Worm (Caenorhabditis elegans): ENCODE results near the gene sre-16.

The sre-16 gene

DNA sequence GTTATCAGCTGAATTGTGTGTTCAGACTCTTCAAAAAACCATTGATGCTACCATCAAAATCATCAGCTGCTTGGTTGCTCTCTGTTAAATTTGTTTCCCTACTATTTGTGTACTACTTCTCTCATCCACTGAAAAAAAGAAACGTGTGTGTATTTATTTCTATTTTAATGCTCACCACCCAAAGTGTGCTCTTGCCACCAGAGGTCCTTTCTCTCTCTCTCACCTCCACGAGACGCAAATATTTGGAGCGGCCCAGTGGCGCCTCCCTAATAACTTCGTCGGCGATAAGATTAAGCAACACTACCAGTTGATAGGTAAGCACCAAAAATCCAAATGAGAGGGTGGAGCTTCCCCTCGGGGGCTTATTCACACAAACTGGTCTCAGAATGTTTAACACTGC is 35.1 kb downstream of the sre-16 start:
- TF ChIP-seq nhr-2 (tag; optimal IDR thresholded peaks at IDR 0.05) (no peak), ceh-39 (tag; optimal IDR thresholded peaks at IDR 0.05) (no peak), lsy-2 (tag; optimal IDR thresholded peaks at IDR 0.05) (no peak), nhr-76 (tag; optimal IDR thresholded peaks at IDR 0.05) (no peak), nhr-28 (tag; optimal IDR thresholded peaks at IDR 0.05) (no peak), unc-120 (tag; optimal IDR thresholded peaks at IDR 0.05; ENCODE audit: poor library complexity, severe bottlenecking) (no peak), bed-3 (GFP tag; optimal IDR thresholded peaks at IDR 0.05) (no peak), blmp-1 (tag; optimal IDR thresholded peaks at IDR 0.05) (no peak), mls-2 (tag; optimal IDR thresholded peaks at IDR 0.05) (no peak)

DNA sequence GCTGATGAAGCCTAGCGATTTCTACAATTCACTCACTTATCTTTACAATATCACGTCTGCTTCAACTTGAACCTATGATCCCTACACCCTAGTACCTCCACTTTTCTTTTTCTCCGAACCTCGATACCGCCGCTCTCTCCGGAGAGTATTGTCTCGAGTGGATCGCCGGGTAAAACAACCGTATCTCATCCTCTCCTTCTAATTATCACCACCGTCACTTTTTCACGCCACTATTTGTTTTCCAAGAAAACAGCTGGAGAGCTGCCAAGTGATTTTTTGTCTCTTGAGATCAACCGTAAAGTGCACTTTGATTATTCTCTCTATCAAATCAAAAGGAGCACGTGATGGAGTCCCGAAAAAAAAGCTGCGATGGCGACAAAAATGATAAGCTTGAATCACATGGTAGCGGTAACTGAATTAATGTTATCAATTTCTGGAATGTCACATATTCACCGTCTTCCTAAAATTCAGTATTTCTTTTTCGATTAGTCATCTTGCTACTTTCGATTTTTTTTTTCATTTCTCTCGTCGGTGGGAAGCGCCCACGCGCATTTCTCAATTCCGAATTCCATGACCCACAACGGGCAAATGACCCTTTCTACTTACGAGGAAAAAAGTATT is 36.3 kb downstream of the sre-16 start:
- TF ChIP-seq mab-5 (tag; optimal IDR thresholded peaks at IDR 0.05), result no peak
- TF ChIP-seq nhr-76 (tag; optimal IDR thresholded peaks at IDR 0.05), result no peak
- no peak for TF ChIP-seq lin-13 (tag; optimal IDR thresholded peaks at IDR 0.05)
- no peak for TF ChIP-seq ces-1 (GFP tag; optimal IDR thresholded peaks at IDR 0.05)
- TF ChIP-seq ceh-39 (tag; optimal IDR thresholded peaks at IDR 0.05), result no peak
- no peak for TF ChIP-seq mep-1 (tag; optimal IDR thresholded peaks at IDR 0.05)
- no peak for TF ChIP-seq nhr-28 (tag; optimal IDR thresholded peaks at IDR 0.05)
- TF ChIP-seq lin-32 (GFP tag; optimal IDR thresholded peaks at IDR 0.05), result no peak
- TF ChIP-seq elt-1 (tag; optimal IDR thresholded peaks at IDR 0.05; ENCODE audit: borderline replicate concordance, insufficient read depth), result no peak
- TF ChIP-seq bed-3 (GFP tag; optimal IDR thresholded peaks at IDR 0.05), result no peak
- TF ChIP-seq cnd-1 (tag; optimal IDR thresholded peaks at IDR 0.05), result no peak
- no peak for TF ChIP-seq unc-39 (tag; optimal IDR thresholded peaks at IDR 0.05)
- TF ChIP-seq flh-1 (GFP tag; optimal IDR thresholded peaks at IDR 0.05), result no peak
- TF ChIP-seq hlh-1 (tag; optimal IDR thresholded peaks at IDR 0.05), result no peak
- TF ChIP-seq elt-3 (tag; optimal IDR thresholded peaks at IDR 0.05), result no peak
- no peak for TF ChIP-seq nhr-237 (tag; optimal IDR thresholded peaks at IDR 0.05)
- no peak for TF ChIP-seq M03D4.4 (tag; optimal IDR thresholded peaks at IDR 0.05)
- TF ChIP-seq mls-2 (tag; optimal IDR thresholded peaks at IDR 0.05), result no peak

DNA sequence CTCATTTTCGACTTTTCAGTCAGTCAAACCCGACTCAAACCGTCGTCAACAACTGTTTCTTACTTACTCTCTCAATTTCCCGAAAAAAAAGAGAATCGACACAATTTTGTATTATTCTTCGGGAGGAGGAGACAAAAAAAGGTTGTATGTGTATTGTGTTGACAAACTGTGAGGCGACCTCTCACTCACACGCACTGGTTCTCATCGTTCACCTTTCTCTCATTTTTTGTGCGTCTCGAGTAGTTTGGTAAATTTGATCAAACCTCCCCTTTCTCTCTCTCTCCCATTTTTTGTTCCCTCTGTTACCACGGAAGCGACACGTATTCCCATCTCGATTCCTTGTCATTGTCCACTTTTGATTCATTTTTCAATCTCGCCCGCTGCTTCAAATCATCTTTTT is 37.1 kb downstream of the sre-16 start:
- TF ChIP-seq sptf-1 (tag; optimal IDR thresholded peaks at IDR 0.05) (no peak), bed-3 (GFP tag; optimal IDR thresholded peaks at IDR 0.05) (no peak), cnd-1 (tag; optimal IDR thresholded peaks at IDR 0.05) (no peak), lin-32 (GFP tag; optimal IDR thresholded peaks at IDR 0.05) (no peak)

DNA sequence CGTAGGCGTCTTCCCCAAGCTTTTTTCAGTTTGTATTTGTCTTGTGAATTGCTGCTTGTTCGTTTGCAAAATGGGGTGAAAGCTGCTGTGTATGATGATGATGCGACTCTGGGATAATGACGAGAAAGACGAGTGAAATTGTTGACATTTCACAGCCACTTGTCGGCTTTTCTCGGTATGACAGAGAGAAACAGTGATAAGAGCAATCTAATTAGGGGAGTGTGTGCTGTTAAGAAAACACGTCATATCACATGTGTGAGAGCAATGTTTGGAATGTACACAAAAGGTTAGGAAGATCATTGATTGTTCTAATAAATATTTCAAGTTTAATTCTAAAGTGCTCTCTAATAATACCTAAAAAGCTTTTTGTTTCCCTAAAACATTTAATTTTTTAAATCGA is 38.2 kb downstream of the sre-16 start:
- TF ChIP-seq elt-3 (tag; optimal IDR thresholded peaks at IDR 0.05) (no peak), flh-1 (GFP tag; optimal IDR thresholded peaks at IDR 0.05) (no peak), ceh-83 (GFP tag; optimal IDR thresholded peaks at IDR 0.05) (no peak), zip-8 (tag; optimal IDR thresholded peaks at IDR 0.05) (no peak), sem-2 (GFP tag; optimal IDR thresholded peaks at IDR 0.05) (no peak), elt-1 (tag; optimal IDR thresholded peaks at IDR 0.05; ENCODE audit: borderline replicate concordance, insufficient read depth) (no peak), drap-1 (GFP tag; optimal IDR thresholded peaks at IDR 0.05) (no peak)

DNA sequence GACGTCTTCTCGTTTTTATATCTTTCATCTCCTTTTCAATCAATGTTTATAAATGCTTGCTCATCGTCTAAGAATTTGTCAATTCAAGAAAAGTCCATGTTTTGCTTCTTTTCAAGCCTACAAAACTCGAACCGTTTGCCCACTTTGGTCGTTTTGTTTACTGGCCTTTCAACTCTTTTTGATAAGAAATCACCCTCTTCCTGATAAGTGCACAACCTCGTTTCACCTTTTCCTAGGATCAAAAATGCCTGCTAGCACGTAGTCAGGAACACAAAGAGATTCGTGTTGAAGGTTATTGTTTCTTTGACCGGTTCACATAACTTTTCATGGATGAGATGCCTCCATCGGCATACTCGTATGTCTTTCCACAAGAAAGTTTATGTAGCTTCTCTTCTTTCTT is 39.3 kb downstream of the sre-16 start:
- no peak for TF ChIP-seq flh-1 (GFP tag; optimal IDR thresholded peaks at IDR 0.05)
- no peak for TF ChIP-seq cnd-1 (tag; optimal IDR thresholded peaks at IDR 0.05)
- no peak for TF ChIP-seq M03D4.4 (tag; optimal IDR thresholded peaks at IDR 0.05)
- TF ChIP-seq bed-3 (GFP tag; optimal IDR thresholded peaks at IDR 0.05), result no peak
- TF ChIP-seq nhr-28 (tag; optimal IDR thresholded peaks at IDR 0.05), result no peak
- no peak for TF ChIP-seq drap-1 (GFP tag; optimal IDR thresholded peaks at IDR 0.05)
- no peak for TF ChIP-seq blmp-1 (tag; optimal IDR thresholded peaks at IDR 0.05)
- no peak for TF ChIP-seq ceh-39 (tag; optimal IDR thresholded peaks at IDR 0.05)
- TF ChIP-seq mep-1 (tag; optimal IDR thresholded peaks at IDR 0.05), result no peak
- TF ChIP-seq ztf-11 (tag; optimal IDR thresholded peaks at IDR 0.05), result no peak
- TF ChIP-seq unc-62 (GFP tag; optimal IDR thresholded peaks at IDR 0.05), result no peak
- no peak for TF ChIP-seq unc-120 (tag; optimal IDR thresholded peaks at IDR 0.05; ENCODE audit: poor library complexity, severe bottlenecking)
- no peak for TF ChIP-seq nhr-2 (tag; optimal IDR thresholded peaks at IDR 0.05)
- no peak for TF ChIP-seq lin-32 (GFP tag; optimal IDR thresholded peaks at IDR 0.05)
- no peak for TF ChIP-seq sptf-1 (tag; optimal IDR thresholded peaks at IDR 0.05)
- TF ChIP-seq zip-8 (tag; optimal IDR thresholded peaks at IDR 0.05), result no peak
- TF ChIP-seq tbx-8 (GFP tag; optimal IDR thresholded peaks at IDR 0.05), result no peak
- TF ChIP-seq unc-39 (tag; optimal IDR thresholded peaks at IDR 0.05), result no peak
- TF ChIP-seq ham-2 (GFP tag; optimal IDR thresholded peaks at IDR 0.05), result no peak

Data from whole organism, mixed stage, embryonic.